Fruit fly (Drosophila melanogaster): ENCODE results near the gene Syx17.

The Syx17 gene

DNA sequence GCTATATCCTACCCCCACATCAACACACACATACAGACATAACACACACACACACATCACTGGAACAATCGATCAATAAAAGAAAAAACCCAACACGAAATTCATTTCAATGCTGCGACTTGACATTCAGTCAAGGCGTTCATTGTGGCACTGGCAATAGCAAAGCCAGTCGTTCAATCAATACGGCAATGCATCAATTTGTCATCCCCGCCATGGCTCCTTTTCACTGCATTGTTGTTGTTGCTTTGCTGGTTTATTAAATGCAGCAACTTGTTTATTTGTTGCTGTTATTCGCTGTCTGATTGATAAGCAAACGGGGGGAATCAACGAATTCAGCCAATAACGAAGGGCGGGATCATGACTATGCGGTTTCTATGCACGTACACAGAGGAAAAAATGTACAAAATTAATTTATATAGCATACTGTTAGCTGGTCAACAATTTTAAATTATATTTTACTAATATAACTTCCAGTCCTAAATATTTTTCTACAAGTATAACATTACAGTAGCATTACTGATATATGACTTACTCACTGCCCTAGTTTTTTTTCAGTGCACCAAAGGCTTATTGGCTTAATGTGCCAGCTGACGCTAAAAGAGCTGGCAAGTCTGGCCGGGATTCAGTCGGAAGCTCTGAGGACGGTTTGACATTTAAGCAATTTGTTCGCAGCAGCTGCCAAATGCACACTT lies 27.5 kb upstream of the Syx17 start (continued):
- TF ChIP-seq da (GFP tag; optimal IDR thresholded peaks at IDR 0.05), result no peak
- TF ChIP-seq dmrt99B (tag; optimal IDR thresholded peaks at IDR 0.05), result peak; percentile 53
- peak; percentile 32; the same call in 1 of the 2 replicates for TF ChIP-seq Rfx (GFP tag; IDR thresholded peaks at IDR 0.05)
- TF ChIP-seq slbo (GFP tag; IDR thresholded peaks at IDR 0.05), result peak; percentile 46
- no peak for TF ChIP-seq Hand (GFP tag; optimal IDR thresholded peaks at IDR 0.05)
- TF ChIP-seq cas (GFP tag; IDR thresholded peaks at IDR 0.05), result no peak
- TF ChIP-seq cg (GFP tag; optimal IDR thresholded peaks at IDR 0.05), result no peak
- TF ChIP-seq abd-A (tag; optimal IDR thresholded peaks at IDR 0.05), result no peak
- TF ChIP-seq Myb (GFP tag; optimal IDR thresholded peaks at IDR 0.05), result no peak
- no peak for TF ChIP-seq CG6272 (GFP tag; IDR thresholded peaks at IDR 0.05)
- TF ChIP-seq fd102C (GFP tag; optimal IDR thresholded peaks at IDR 0.05), result no peak
- TF ChIP-seq CG10209 (GFP tag; optimal IDR thresholded peaks at IDR 0.05), result peak; percentile 18
- TF ChIP-seq hth (optimal IDR thresholded peaks at IDR 0.05), result no peak
- TF ChIP-seq sens (GFP tag), result peak; percentile 76
- TF ChIP-seq Abd-B (GFP tag; optimal IDR thresholded peaks at IDR 0.05), result no peak
- TF ChIP-seq B-H2 (GFP tag; optimal IDR thresholded peaks at IDR 0.05), result no peak
- peak; percentile 32 for TF ChIP-seq CG17359 (tag; optimal IDR thresholded peaks at IDR 0.05)
- TF ChIP-seq E2f2 (GFP tag; IDR thresholded peaks at IDR 0.05), result no peak
- TF ChIP-seq CG16815 (GFP tag; optimal IDR thresholded peaks at IDR 0.05), result no peak
- no peak for TF ChIP-seq Neu2 (GFP tag; optimal IDR thresholded peaks at IDR 0.05; ENCODE audit: borderline replicate concordance)
- TF ChIP-seq CG1024 (GFP tag; IDR thresholded peaks at IDR 0.05), result no peak
- TF ChIP-seq trh (GFP tag; optimal IDR thresholded peaks at IDR 0.05), result no peak
- 0 out of 2 replicates have a peak, but pooled peaks have one; percentile 16 for TF ChIP-seq sisA (GFP tag; IDR thresholded peaks at IDR 0.05)
- TF ChIP-seq CG31365 (tag; optimal IDR thresholded peaks at IDR 0.05), result no peak
- TF ChIP-seq Atf3 (GFP tag; optimal IDR thresholded peaks at IDR 0.05), result no peak
- TF ChIP-seq fru (optimal IDR thresholded peaks at IDR 0.05), result no peak
- TF ChIP-seq Hmx (GFP tag; optimal IDR thresholded peaks at IDR 0.05), result no peak
- TF ChIP-seq Mrtf (GFP tag; IDR thresholded peaks at IDR 0.05), result no peak
- no peak for TF ChIP-seq sd (tag; optimal IDR thresholded peaks at IDR 0.05)
- TF ChIP-seq CG17385 (GFP tag; optimal IDR thresholded peaks at IDR 0.05), result no peak
- TF ChIP-seq CG15269 (tag; optimal IDR thresholded peaks at IDR 0.05), result peak; percentile 31
- TF ChIP-seq esg (GFP tag; conservative IDR thresholded peaks at IDR 0.05), result peak; percentile 37; the same call in 1 of the 2 replicates
- TF ChIP-seq onecut (GFP tag; IDR thresholded peaks at IDR 0.05), result 0 out of 2 replicates have a peak, but pooled peaks have one; percentile 8
- no peak for TF ChIP-seq CG2116 (GFP tag; optimal IDR thresholded peaks at IDR 0.05)
- 0 out of 2 replicates have a peak, but pooled peaks have one; percentile 21 for TF ChIP-seq CG31441 (GFP tag; IDR thresholded peaks at IDR 0.05)
- TF ChIP-seq lmd (GFP tag; IDR thresholded peaks at IDR 0.05), result peak; percentile 34; the same call in 1 of the 2 replicates
- TF ChIP-seq chif (GFP tag; optimal IDR thresholded peaks at IDR 0.05), result no peak
- peak; percentile 57 for TF ChIP-seq Xrp1 (GFP tag; IDR thresholded peaks at IDR 0.05)
- TF ChIP-seq corto (GFP tag; optimal IDR thresholded peaks at IDR 0.05), result no peak
- TF ChIP-seq CG8359 (GFP tag; optimal IDR thresholded peaks at IDR 0.05; ENCODE audit: borderline replicate concordance), result no peak
- TF ChIP-seq CG8388 (GFP tag; optimal IDR thresholded peaks at IDR 0.05), result peak; percentile 0
- TF ChIP-seq CG15011 (GFP tag; optimal IDR thresholded peaks at IDR 0.05), result no peak
- no peak for TF ChIP-seq chinmo (GFP tag; IDR thresholded peaks at IDR 0.05; ENCODE audit: partially characterized antibody)
- no peak for TF ChIP-seq D19B (GFP tag; optimal IDR thresholded peaks at IDR 0.05)
- TF ChIP-seq tgo (GFP tag; IDR thresholded peaks at IDR 0.05), result peak; percentile 28; the same call in 1 of the 3 replicates
- TF ChIP-seq CG8944 (GFP tag; optimal IDR thresholded peaks at IDR 0.05), result no peak
- TF ChIP-seq ATbp (GFP tag; optimal IDR thresholded peaks at IDR 0.05), result peak; percentile 18
- TF ChIP-seq CG17612 (GFP tag; IDR thresholded peaks at IDR 0.05), result no peak
- no peak for TF ChIP-seq Vsx1 (GFP tag; optimal IDR thresholded peaks at IDR 0.05)
- TF ChIP-seq CG34422 (GFP tag; IDR thresholded peaks at IDR 0.05), result no peak
